Fruit fly (Drosophila melanogaster) whole organism, pupa: ENCODE data around the gene CG11052.

Experiments used
- CG10348 ChIP-seq: fragments of 200-800 bp; sonication (Bioruptor generic); IDR thresholded peaks from 2 replicates; pipeline ENCODE4 v1.3.6; 2022; ENCODE audit warnings: missing biosample characterization, missing genetic modification characterization
- CG12605 ChIP-seq: fragments of 200-800 bp; sonication (Bioruptor generic); IDR thresholded peaks from 2 replicates; pipeline ENCODE4 v1.3.6; 2022; ENCODE audit warnings: missing biosample characterization, missing genetic modification characterization
- CG13204 ChIP-seq: fragments of 200-800 bp; sonication (Bioruptor generic); optimal IDR thresholded peaks from 2 replicates; lab custom pipeline; 2018; ENCODE audit warnings: missing biosample characterization, mild to moderate bottlenecking, missing genetic modification characterization, moderate library complexity
- CG14655 ChIP-seq: fragments of 200-800 bp; sonication (Bioruptor generic); optimal IDR thresholded peaks from 3 replicates; lab custom pipeline; 2017; ENCODE audit warnings: mild to moderate bottlenecking, missing biosample characterization, missing genetic modification reagents, missing genetic modification characterization
- CG15710 ChIP-seq: fragments of 200-800 bp; sonication (Bioruptor generic); optimal IDR thresholded peaks from 2 replicates; lab custom pipeline; 2018; ENCODE audit warnings: missing biosample characterization, mild to moderate bottlenecking, missing genetic modification characterization, moderate library complexity
- CG17806 ChIP-seq: fragments of 200-800 bp; sonication (Bioruptor generic); optimal IDR thresholded peaks from 2 replicates; lab custom pipeline; 2018; ENCODE audit warnings: missing biosample characterization, mild to moderate bottlenecking, missing genetic modification characterization, moderate library complexity
- CG32121 ChIP-seq: fragments of 200-800 bp; sonication (Bioruptor generic); IDR thresholded peaks from 2 replicates; pipeline ENCODE4 v1.3.6; 2022; ENCODE audit warnings: missing biosample characterization, missing genetic modification characterization
- CG34367 ChIP-seq: fragments of 200-800 bp; sonication (Bioruptor generic); optimal IDR thresholded peaks from 2 replicates; lab custom pipeline; 2018; ENCODE audit warnings: missing biosample characterization, mild to moderate bottlenecking, missing genetic modification characterization
- CG4496 ChIP-seq: fragments of 200-800 bp; sonication (Bioruptor generic); IDR thresholded peaks from 3 replicates; pipeline ENCODE4 v1.3.6; 2022; ENCODE audit warnings: missing biosample characterization, missing genetic modification characterization
- CG8159 ChIP-seq: fragments of 200-800 bp; sonication (Bioruptor generic); optimal IDR thresholded peaks from 3 replicates; lab custom pipeline; 2018; ENCODE audit warnings: missing biosample characterization, mild to moderate bottlenecking, missing genetic modification characterization, moderate library complexity
- CG8301 ChIP-seq: fragments of 200-800 bp; sonication (Bioruptor generic); optimal IDR thresholded peaks from 2 replicates; lab custom pipeline; 2018; ENCODE audit warnings: missing biosample characterization, mild to moderate bottlenecking, missing genetic modification characterization
- CG9948 ChIP-seq: fragments of 200-800 bp; sonication (Bioruptor generic); optimal IDR thresholded peaks from 2 replicates; lab custom pipeline; 2018; ENCODE audit warnings: missing biosample characterization, mild to moderate bottlenecking, missing genetic modification characterization, moderate library complexity
- D1 ChIP-seq: fragments of 200-800 bp; sonication (Bioruptor generic); optimal IDR thresholded peaks from 2 replicates; lab custom pipeline; 2018; ENCODE audit warnings: missing biosample characterization, mild to moderate bottlenecking, missing genetic modification characterization, moderate library complexity
- EcR ChIP-seq: fragments of 200-800 bp; sonication (Bioruptor generic); optimal IDR thresholded peaks from 3 replicates; lab custom pipeline; 2019; ENCODE audit warnings: missing biosample characterization, missing genetic modification characterization, mild to moderate bottlenecking, moderate library complexity, missing genetic modification reagents
- Ets98B ChIP-seq: fragments of 200-800 bp; sonication (Bioruptor generic); IDR thresholded peaks from 2 replicates; pipeline ENCODE4 v1.3.6; 2022; ENCODE audit warnings: missing biosample characterization, missing genetic modification characterization
- Pif1A ChIP-seq: fragments of 200-800 bp; sonication (Bioruptor generic); optimal IDR thresholded peaks from 3 replicates; lab custom pipeline; 2016; ENCODE audit warnings: missing biosample characterization, missing genetic modification characterization
- Pif1B ChIP-seq: fragments of 200-800 bp; sonication (Bioruptor generic); optimal IDR thresholded peaks from 3 replicates; lab custom pipeline; 2016; ENCODE audit warnings: missing biosample characterization, missing genetic modification characterization
- Snoo ChIP-seq: fragments of 200-800 bp; sonication (Bioruptor generic); optimal IDR thresholded peaks from 3 replicates; lab custom pipeline; 2017; ENCODE audit warnings: missing biosample characterization, mild to moderate bottlenecking, missing genetic modification characterization, inconsistent platforms
- fd96Ca ChIP-seq: fragments of 200-800 bp; sonication (Bioruptor generic); IDR thresholded peaks from 3 replicates; pipeline ENCODE4 v1.3.6; 2022; ENCODE audit warnings: missing biosample characterization, missing genetic modification characterization
- gl ChIP-seq: fragments of 200-800 bp; sonication (Bioruptor generic); optimal IDR thresholded peaks from 2 replicates; lab custom pipeline; 2018; ENCODE audit warnings: missing biosample characterization, mild to moderate bottlenecking, missing genetic modification characterization
- rn ChIP-seq: fragments of 200-800 bp; sonication (Bioruptor generic); IDR thresholded peaks from 2 replicates; pipeline ENCODE4 v1.3.6; 2022; ENCODE audit warnings: missing biosample characterization, missing genetic modification characterization

CG11052 gene

dm6 chr3R:8026515-8026914 is 17.4 kb upstream of the CG11052 start:
- TF ChIP-seq CG34367 (tag; lab: Kevin White, UChicago) (no peak), CG4496 (GFP tag; lab: Robert Waterston, UW) (no peak)

DNA sequence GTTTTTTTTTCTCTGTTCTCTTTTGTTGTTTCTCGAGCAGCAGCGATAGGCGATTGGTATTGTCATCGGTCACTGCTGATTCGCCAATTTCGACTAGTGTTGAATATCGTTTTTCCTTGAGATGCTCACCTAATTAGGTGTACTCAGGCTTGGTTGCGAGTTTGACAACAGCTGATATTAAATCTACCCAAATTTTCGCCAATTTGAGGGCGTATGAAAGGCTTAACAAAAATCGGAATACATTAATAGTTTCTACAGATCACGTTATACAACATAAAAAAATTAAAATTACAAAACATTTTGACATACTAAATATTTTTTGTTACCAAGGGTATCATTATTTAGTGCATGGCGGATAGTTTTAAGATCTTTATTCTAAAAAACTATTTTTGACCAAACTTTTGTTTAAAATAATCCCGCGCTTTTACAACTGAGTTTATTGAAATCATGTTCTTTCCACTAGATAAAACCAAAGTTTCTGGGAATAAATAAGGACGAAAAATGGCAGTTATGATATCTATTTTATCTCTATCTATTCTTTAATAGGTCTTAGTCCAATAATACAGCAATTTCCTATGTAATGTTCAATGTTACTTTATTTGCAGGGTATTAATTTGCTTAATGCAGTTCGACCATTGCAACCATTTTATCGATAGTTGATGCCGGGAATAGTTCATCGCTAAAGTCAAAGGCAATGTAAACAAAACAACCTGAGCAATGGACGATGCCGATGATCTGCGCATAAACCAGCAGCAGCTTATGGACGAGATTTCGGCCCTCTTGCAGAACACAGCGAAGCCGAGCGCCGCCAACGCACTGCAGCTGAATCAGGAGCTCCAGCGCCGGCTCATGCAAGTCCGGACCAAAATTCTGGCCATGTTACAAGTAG is 4.3 kb upstream of the CG11052 start, which contains the start of the genes CG10435 and Pbp95:
TSS of gene CG10435 (minus strand) at position 81 of the 889 bp plus-strand sequence.
TSS of gene Pbp95 (plus strand) at position 671 of the 889 bp plus-strand sequence.
- no peak for TF ChIP-seq Pif1A (GFP tag; lab: Kevin White, UChicago)
- no peak for TF ChIP-seq gl
- TF ChIP-seq Ets98B (GFP tag; lab: Robert Waterston, UW) = peak; percentile 50
- no peak for TF ChIP-seq CG32121
- peak; percentile 4 for TF ChIP-seq CG17806 (tag; lab: Kevin White, UChicago)
- TF ChIP-seq CG9948 (tag; lab: Kevin White, UChicago) = no peak
- TF ChIP-seq CG12605 (GFP tag; lab: Robert Waterston, UW) = no peak
- no peak for TF ChIP-seq D1 (tag; lab: Kevin White, UChicago)
- no peak for TF ChIP-seq CG10348 (GFP tag; lab: Robert Waterston, UW)
- no peak for TF ChIP-seq CG8301 (tag; lab: Kevin White, UChicago)
- TF ChIP-seq rn (GFP tag; lab: Robert Waterston, UW) = 0 out of 2 replicates have a peak, but pooled peaks have one; percentile 11
- TF ChIP-seq CG4496 (GFP tag; lab: Robert Waterston, UW) = peak; percentile 66
- TF ChIP-seq CG15710 (tag; lab: Kevin White, UChicago) = no peak
- TF ChIP-seq CG8159 = no peak
- no peak for TF ChIP-seq CG14655 (GFP tag; lab: Kevin White, UChicago)
- peak; percentile 69; the same call in 2 of the 3 replicates for TF ChIP-seq fd96Ca

dm6 chr3R:8007595-8008255 is 1.4 kb downstream of the CG11052 start, which contains the start of gene CG2767:
TSS of gene CG2767 (minus strand) at chr3R:8008110.
- no peak for TF ChIP-seq CG34367 (tag; lab: Kevin White, UChicago)
- TF ChIP-seq CG13204 (GFP tag; lab: Kevin White, UChicago) = no peak
- TF ChIP-seq Snoo (tag; lab: Kevin White, UChicago) = no peak
- TF ChIP-seq EcR (GFP tag; lab: Kevin White, UChicago) = peak; percentile 54
- TF ChIP-seq CG12605 (GFP tag; lab: Robert Waterston, UW) = peak; percentile 87
- no peak for TF ChIP-seq CG14655 (GFP tag; lab: Kevin White, UChicago)
- TF ChIP-seq CG32121 = no peak
- no peak for TF ChIP-seq CG15710 (tag; lab: Kevin White, UChicago)
- TF ChIP-seq CG4496 (GFP tag; lab: Robert Waterston, UW) = no peak
- no peak for TF ChIP-seq Pif1B (GFP tag; lab: Kevin White, UChicago)
- TF ChIP-seq fd96Ca = no peak
- TF ChIP-seq D1 (tag; lab: Kevin White, UChicago) = no peak
- TF ChIP-seq, all 21 proteins: peak for 2

dm6 chr3R:8001074-8001669 is 7.9 kb downstream of the CG11052 start, which contains the start of the genes Kmn2 and CG2698:
TSS of gene Kmn2 (minus strand) at chr3R:8001309.
TSS of gene CG2698 (plus strand) at chr3R:8001562.
- peak; percentile 97 for TF ChIP-seq Ets98B (GFP tag; lab: Robert Waterston, UW)
- TF ChIP-seq Pif1A (GFP tag; lab: Kevin White, UChicago) = peak; percentile 93
- peak; percentile 99 for TF ChIP-seq CG4496 (GFP tag; lab: Robert Waterston, UW)
- peak; percentile 61 for TF ChIP-seq EcR (GFP tag; lab: Kevin White, UChicago)
- TF ChIP-seq rn (GFP tag; lab: Robert Waterston, UW) = peak; percentile 97
- peak; percentile 79 for TF ChIP-seq gl
- TF ChIP-seq CG15710 (tag; lab: Kevin White, UChicago) = peak; percentile 95
- peak; percentile 95 for TF ChIP-seq CG12605 (GFP tag; lab: Robert Waterston, UW)
- peak; percentile 93 for TF ChIP-seq CG17806 (tag; lab: Kevin White, UChicago)
- peak; percentile 92 for TF ChIP-seq CG34367 (tag; lab: Kevin White, UChicago)
- peak; percentile 94 for TF ChIP-seq Pif1B (GFP tag; lab: Kevin White, UChicago)
- TF ChIP-seq CG10348 (GFP tag; lab: Robert Waterston, UW) = peak; percentile 93
- peak; percentile 95 for TF ChIP-seq Snoo (tag; lab: Kevin White, UChicago)
- TF ChIP-seq CG9948 (tag; lab: Kevin White, UChicago) = peak; percentile 93
- TF ChIP-seq CG8301 (tag; lab: Kevin White, UChicago) = peak; percentile 94
- TF ChIP-seq CG32121 = peak; percentile 97
- no peak for TF ChIP-seq CG13204 (GFP tag; lab: Kevin White, UChicago)
- TF ChIP-seq D1 (tag; lab: Kevin White, UChicago) = peak; percentile 80
- peak; percentile 96 for TF ChIP-seq CG8159
- peak; percentile 96 for TF ChIP-seq fd96Ca
- peak; percentile 94 for TF ChIP-seq CG14655 (GFP tag; lab: Kevin White, UChicago)
- TF ChIP-seq, all 21 proteins: peak for 20
